Fruit fly (Drosophila melanogaster): ENCODE data around the gene Ssdp.

DNA sequence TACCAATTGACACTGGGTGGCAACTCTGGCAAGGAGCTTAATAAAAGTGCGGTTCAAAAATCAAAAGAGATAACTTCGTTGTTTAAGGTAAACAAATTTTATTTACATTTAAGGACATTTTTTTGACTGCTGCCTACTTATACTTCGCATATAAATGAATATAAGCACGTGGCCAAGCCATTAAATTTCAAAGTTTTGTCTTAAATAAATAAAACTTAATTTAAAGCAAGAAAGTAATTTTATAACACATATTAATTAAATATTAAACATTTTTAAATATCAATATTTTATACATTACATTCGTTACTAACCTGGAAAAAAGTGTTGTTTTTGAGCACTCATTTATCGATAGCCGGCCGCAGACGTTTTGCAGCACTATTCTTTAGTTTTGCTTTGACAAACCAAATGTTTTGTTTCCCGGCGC is 10.7 kb downstream of the Ssdp start, which contains the start of the genes CG12321 and MED17:
- no peak for TF ChIP-seq psq (optimal IDR thresholded peaks at IDR 0.05)
- TF ChIP-seq CG8478 (optimal IDR thresholded peaks at IDR 0.05), result no peak
- TF ChIP-seq pan (optimal IDR thresholded peaks at IDR 0.05), result no peak
- TF ChIP-seq EcR (GFP tag; optimal IDR thresholded peaks at IDR 0.05), result no peak
- no peak for TF ChIP-seq Dll (optimal IDR thresholded peaks at IDR 0.05)
